Worm (Caenorhabditis elegans) whole organism, dauer: Measurements from ENCODE around the gene ver-3.

ENCODE experiments used
- unc-62 ChIP-seq: sonication (generic microtip); optimal IDR thresholded peaks from 2 replicates; lab custom pipeline; 2017; ENCODE audit warnings: missing biosample characterization, missing genetic modification reagents, missing genetic modification characterization

Gene ver-3

ce11 chrX:10992177-10992576 lies at the start of gene ver-3:
Gene ver-3, plus strand, starts transcription at chrX:10992477.
- no peak for TF ChIP-seq unc-62 (GFP tag; lab: Kevin White, UChicago)

- TF ChIP-seq unc-62 (GFP tag; lab: Kevin White, UChicago), result no peak
Measured at ce11 chrX:10948852-10949251, 43.4 kb upstream of the ver-3 start, which contains the start of gene T21B6.3. Gene T21B6.3, minus strand, starts transcription at chrX:10948952.

ce11 chrX:10951168-10951567 lies 41.1 kb upstream of the ver-3 start, which contains the start of gene K09C8.7:
Gene K09C8.7, minus strand, starts transcription at chrX:10951393.
- no peak for TF ChIP-seq unc-62 (GFP tag; lab: Kevin White, UChicago)

ce11 chrX:10951922-10952321 lies 40.4 kb upstream of the ver-3 start:
- TF ChIP-seq unc-62 (GFP tag; lab: Kevin White, UChicago), result no peak

- TF ChIP-seq unc-62 (GFP tag; lab: Kevin White, UChicago), result no peak
Measured at ce11 chrX:10953834-10954233, 38.4 kb upstream of the ver-3 start, which contains the start of gene pbo-4. Gene pbo-4, plus strand, starts transcription at chrX:10954134.

- no peak for TF ChIP-seq unc-62 (GFP tag; lab: Kevin White, UChicago)
Measured at ce11 chrX:10956972-10957678, 35.2 kb upstream of the ver-3 start.

ce11 chrX:10958427-10958826 lies 33.9 kb upstream of the ver-3 start, which contains the start of gene nlp-19:
Gene nlp-19, plus strand, starts transcription at chrX:10958727.
- TF ChIP-seq unc-62 (GFP tag; lab: Kevin White, UChicago), result no peak

ce11 chrX:10959136-10959535 lies 33.1 kb upstream of the ver-3 start, which contains the start of gene K09C8.2:
Gene K09C8.2, plus strand, starts transcription at chrX:10959436.
- TF ChIP-seq unc-62 (GFP tag; lab: Kevin White, UChicago), result no peak

ce11 chrX:10961724-10962123 lies 30.6 kb upstream of the ver-3 start:
- no peak for TF ChIP-seq unc-62 (GFP tag; lab: Kevin White, UChicago)

- no peak for TF ChIP-seq unc-62 (GFP tag; lab: Kevin White, UChicago)
Measured at ce11 chrX:10963453-10964046, 28.7 kb upstream of the ver-3 start, which contains the start of gene nas-10. Gene nas-10, minus strand, starts transcription at chrX:10963503.

- TF ChIP-seq unc-62 (GFP tag; lab: Kevin White, UChicago), result no peak
Measured at ce11 chrX:10965508-10965907, 26.8 kb upstream of the ver-3 start.

ce11 chrX:10966251-10966650 lies 26.0 kb upstream of the ver-3 start, which contains the start of gene lge-1:
Gene lge-1, plus strand, starts transcription at chrX:10966551.
- no peak for TF ChIP-seq unc-62 (GFP tag; lab: Kevin White, UChicago)

ce11 chrX:10967698-10968097 lies 24.6 kb upstream of the ver-3 start, which contains the start of gene K09C8.9:
Gene K09C8.9, minus strand, starts transcription at chrX:10967798.
- TF ChIP-seq unc-62 (GFP tag; lab: Kevin White, UChicago), result no peak

ce11 chrX:10970629-10971028 lies 21.6 kb upstream of the ver-3 start, which contains the start of gene K09C8.8:
Gene K09C8.8, plus strand, starts transcription at chrX:10970929.
- TF ChIP-seq unc-62 (GFP tag; lab: Kevin White, UChicago), result no peak

ce11 chrX:10971118-10971517 lies 21.2 kb upstream of the ver-3 start:
- TF ChIP-seq unc-62 (GFP tag; lab: Kevin White, UChicago), result no peak

- TF ChIP-seq unc-62 (GFP tag; lab: Kevin White, UChicago), result no peak
Measured at ce11 chrX:10976447-10977196, 15.7 kb upstream of the ver-3 start.
